Fruit fly (Drosophila melanogaster) Kc167 (cell line): ENCODE data around the gene DNAlig3.

Experiments used
- Myc ChIP-seq: fragments of >200 bp; optimal IDR thresholded peaks from 2 replicates; lab custom pipeline; 2017; ENCODE audit warnings: missing external identifiers
- Sin3A ChIP-seq: fragments of >200 bp; optimal IDR thresholded peaks from 2 replicates; lab custom pipeline; 2018; ENCODE audit warnings: missing external identifiers
- h ChIP-seq: fragments of >200 bp; optimal IDR thresholded peaks from 3 replicates; lab custom pipeline; 2018; ENCODE audit warnings: missing external identifiers
- insv ChIP-seq: fragments of >200 bp; optimal IDR thresholded peaks from 3 replicates; lab custom pipeline; 2018; ENCODE audit warnings: missing external identifiers
- psq ChIP-seq: fragments of >200 bp; optimal IDR thresholded peaks from 2 replicates; lab custom pipeline; 2017; ENCODE audit warnings: missing external identifiers
- ttk ChIP-seq: sonication (Bioruptor generic); optimal IDR thresholded peaks from 2 replicates; lab custom pipeline; 2017; ENCODE audit warnings: missing external identifiers

The DNAlig3 gene

DNA sequence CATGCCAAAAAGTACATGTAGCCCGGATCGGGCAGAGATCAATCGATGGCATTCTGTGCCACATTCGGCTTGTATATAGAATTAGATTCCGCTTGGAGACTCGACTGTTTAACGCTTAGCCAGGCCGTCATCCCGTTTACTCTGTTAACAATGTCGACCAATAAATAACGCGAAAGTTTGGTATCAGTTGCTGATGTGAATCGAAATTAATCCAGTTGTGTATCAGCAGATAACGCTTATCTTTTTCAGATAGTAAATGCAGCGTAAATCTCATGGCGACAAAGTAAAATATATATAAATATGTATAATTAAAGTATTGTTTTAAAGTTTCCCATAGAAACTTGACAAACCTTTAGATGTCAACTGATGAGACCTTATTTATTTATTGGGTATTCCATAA, 9.8 kb upstream of the DNAlig3 start:
- TF ChIP-seq Myc (lab: Kevin White, UChicago) (no peak), h (lab: Kevin White, UChicago) (no peak), psq (lab: Kevin White, UChicago) (no peak), insv (lab: Kevin White, UChicago) (no peak), Sin3A (no peak), ttk (no peak)

DNA sequence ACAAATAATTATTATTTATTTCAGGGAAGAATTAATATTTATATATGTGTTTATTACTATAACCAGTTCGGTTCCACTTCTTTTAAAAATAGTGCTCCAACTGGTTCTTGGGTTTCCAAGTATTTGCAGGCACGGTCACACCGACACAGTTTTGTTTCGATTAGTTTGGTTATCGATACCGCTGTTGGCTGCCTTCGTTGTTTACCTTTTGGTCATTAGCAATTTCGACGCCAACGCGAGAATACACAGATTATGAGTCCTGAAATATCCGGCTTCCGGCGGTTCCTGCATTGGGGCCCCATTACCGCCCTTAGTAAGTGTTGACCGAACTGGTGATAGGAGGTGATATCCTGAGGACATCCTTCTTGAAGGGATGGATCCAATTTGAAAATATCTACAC, 6.5 kb upstream of the DNAlig3 start, which contains the start of gene CG5196:
Gene CG5196, plus strand, starts transcription at position 157 of the 400 bp plus-strand sequence.
- TF ChIP-seq Myc (lab: Kevin White, UChicago) (no peak), psq (lab: Kevin White, UChicago) (no peak), insv (lab: Kevin White, UChicago) (no peak), h (lab: Kevin White, UChicago) (no peak), ttk (no peak), Sin3A (no peak)

DNA sequence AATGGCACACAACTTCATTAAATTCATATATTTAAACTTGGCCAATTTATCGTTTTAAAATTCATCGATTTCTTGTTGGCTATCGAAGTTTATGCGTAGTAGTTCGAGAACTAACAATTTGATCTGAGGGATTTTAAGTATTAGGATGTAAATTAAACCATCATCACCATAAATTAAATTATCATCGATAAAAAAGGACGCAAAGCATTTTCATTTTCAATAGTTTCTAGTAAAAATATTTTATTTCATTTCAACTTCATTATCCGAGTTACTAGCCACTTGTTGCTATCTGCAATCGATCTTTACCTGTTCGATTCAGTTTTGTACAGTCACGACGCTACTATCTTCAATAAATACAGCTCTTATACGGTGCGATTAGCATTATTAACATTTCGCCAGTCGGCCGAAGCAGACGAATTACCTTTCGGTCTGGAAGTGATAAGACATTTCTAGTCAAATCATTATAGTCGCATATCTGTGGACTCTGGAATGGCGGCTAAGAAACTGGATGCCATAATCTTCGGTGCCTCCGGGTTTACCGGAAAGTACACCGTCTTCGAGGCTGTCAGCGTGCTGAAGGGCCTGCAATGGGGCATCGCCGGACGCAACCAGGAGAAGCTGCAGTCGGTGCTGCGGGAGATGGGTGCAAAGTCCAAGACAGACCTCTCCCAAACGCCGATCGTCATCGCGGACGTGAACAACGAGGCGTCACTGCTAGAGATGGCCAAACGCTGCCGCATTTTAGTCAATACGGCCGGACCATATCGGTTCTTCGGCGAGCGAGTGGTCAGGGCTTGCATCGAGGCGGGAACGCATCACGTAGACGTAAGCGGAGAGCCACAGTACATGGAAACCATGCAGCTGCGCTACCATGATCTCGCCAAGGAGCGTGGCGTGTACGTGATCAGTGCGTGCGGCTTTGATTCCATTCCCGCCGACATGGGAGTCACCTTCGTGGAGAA, 4.9 kb upstream of the DNAlig3 start, which contains the start of gene CG5167:
Gene CG5167, plus strand, starts transcription at position 298 of the 962 bp plus-strand sequence.
- TF ChIP-seq Sin3A = no peak
- TF ChIP-seq insv (lab: Kevin White, UChicago) = no peak
- no peak for TF ChIP-seq Myc (lab: Kevin White, UChicago)
- no peak for TF ChIP-seq h (lab: Kevin White, UChicago)
- TF ChIP-seq psq (lab: Kevin White, UChicago) = no peak
- no peak for TF ChIP-seq ttk

DNA sequence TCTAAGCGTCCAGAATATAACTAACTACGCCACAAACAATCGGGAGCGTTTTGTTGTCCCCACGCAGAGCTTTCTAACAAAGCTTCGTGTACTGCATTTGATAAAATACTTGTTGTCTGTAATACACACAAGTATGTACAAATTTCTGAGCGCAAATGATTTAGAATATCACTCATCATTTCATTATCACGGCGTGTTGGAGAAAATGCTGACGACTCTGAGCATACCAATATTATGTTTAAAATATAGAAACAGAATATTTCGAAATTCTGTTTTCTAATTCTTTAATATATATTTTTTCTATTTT, 4.2 kb upstream of the DNAlig3 start, which contains the start of gene Cyp9f2:
Gene Cyp9f2, minus strand, starts transcription at position 101 of the 307 bp plus-strand sequence.
- TF ChIP-seq Myc (lab: Kevin White, UChicago) (no peak), Sin3A (no peak), h (lab: Kevin White, UChicago) (no peak), insv (lab: Kevin White, UChicago) (no peak), ttk (no peak)

DNA sequence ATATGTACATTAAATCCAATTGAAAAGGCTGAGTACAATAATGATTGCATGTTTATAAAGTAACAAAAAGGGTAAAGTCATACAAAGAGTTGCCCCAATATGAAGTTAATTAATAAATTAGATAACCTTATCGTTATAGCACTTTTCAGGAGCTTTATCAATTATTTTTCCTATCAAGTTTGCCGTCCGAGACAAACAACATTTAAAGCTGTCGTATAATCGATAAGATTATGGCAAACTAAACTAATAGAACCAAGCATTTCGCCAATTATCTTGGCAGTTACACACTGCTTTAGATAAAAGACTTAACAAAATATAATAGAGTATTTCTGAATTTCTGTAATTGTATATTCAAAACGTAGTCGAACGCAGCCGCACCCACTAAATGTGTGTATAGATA, 3.5 kb upstream of the DNAlig3 start:
- TF ChIP-seq Myc (lab: Kevin White, UChicago) (no peak), Sin3A (no peak), h (lab: Kevin White, UChicago) (no peak), insv (lab: Kevin White, UChicago) (no peak), psq (lab: Kevin White, UChicago) (no peak), ttk (no peak)

DNA sequence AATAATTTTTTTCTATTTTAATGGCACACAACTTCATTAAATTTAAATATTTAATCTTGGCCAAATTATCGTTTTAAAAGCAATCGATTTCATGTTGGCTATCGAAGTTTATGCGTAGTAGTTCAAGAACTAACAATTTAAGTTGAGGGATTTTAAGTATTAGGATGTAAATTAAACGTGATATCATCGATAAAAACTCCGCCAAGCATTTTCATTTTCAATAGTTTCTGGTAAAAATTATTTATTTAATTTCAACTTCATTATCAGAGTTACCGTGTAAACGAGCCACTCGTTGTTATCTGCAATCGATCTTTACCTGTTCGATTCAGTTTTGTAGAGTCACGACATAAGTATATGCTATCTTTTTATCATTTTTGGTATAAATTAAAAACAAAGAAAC, 1.3 kb upstream of the DNAlig3 start:
- no peak for TF ChIP-seq psq (lab: Kevin White, UChicago)
- TF ChIP-seq insv (lab: Kevin White, UChicago) = no peak
- no peak for TF ChIP-seq ttk
- no peak for TF ChIP-seq Myc (lab: Kevin White, UChicago)
- no peak for TF ChIP-seq h (lab: Kevin White, UChicago)
- no peak for TF ChIP-seq Sin3A

DNA sequence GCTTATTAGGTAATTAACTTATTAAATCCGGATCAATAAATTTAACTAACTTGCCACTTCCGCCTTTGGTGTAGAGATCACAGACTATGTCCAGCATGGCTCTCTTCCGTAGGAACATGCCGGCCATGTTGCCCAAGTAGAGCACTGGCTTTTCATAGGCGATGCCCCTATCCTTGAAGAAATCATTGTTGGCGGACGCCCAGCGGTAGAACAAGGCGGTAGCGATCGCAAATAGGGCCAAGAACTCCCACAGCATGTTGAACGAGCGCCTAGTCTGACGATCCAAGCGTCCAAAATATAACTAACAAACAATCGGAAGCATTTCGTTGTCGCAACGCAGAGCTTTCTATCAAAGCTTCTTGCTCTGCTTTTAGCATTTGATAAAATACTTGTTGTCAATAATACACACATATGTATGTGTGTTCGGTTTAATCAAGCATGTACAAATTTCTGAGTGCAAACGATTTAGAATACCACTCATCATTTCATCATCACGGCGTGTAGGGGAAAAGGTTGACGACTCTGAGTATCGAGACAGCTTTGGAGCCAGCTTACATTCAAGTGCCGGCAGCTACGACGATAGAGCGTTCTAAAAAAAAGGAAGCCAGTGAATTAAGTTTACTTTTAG, 2.9 kb downstream of the DNAlig3 start, which contains the start of gene Cyp9f3:
Gene Cyp9f3, minus strand, starts transcription at position 310 of the 628 bp plus-strand sequence.
- TF ChIP-seq psq (lab: Kevin White, UChicago) = no peak
- no peak for TF ChIP-seq ttk
- TF ChIP-seq h (lab: Kevin White, UChicago) = no peak
- TF ChIP-seq Sin3A = no peak
- no peak for TF ChIP-seq Myc (lab: Kevin White, UChicago)
- TF ChIP-seq insv (lab: Kevin White, UChicago) = no peak

DNA sequence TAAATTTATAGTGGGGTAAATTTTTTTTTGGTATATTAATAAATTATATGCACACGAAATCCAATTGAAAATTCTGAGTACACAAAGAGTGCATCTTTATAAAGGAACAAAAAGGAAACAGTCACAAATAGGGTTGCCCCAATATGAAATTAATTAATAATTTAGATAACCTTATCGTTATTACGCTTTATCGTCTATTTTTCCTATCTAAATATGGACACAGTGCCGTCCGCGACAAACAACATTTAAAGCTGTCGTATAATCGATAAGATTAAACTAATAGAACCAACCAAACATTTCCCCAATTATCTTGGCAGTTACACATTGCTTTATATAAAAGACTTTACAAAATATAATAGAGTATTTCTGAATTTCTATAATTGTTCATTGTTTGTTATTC, 3.6 kb downstream of the DNAlig3 start:
- TF ChIP-seq Sin3A (no peak), h (lab: Kevin White, UChicago) (no peak), Myc (lab: Kevin White, UChicago) (no peak), psq (lab: Kevin White, UChicago) (no peak), insv (lab: Kevin White, UChicago) (no peak), ttk (no peak)

DNA sequence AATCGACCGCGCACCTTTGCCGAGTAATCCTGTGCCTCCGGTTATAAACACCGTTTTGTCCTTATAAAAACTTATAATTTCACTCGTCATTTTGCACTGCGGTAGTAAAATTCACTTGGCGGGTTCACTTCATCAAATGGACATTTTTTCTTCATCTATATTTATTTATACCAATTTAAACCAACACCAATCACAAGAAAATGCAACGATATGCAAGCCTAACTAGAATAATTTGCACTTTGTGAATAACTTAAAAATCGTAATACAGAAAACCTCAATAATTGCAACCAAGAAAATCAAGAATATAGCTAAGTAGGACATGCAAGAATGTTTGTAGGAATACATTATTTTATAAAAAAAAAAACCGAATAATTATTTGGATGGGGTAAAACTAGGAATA, 5.8 kb downstream of the DNAlig3 start, which contains the start of the genes CG10096 and CG10097:
Gene CG10096, minus strand, starts transcription at position 101 of the 400 bp plus-strand sequence.
Gene CG10097, minus strand, starts transcription at position 101 of the 400 bp plus-strand sequence.
- TF ChIP-seq ttk (no peak), h (lab: Kevin White, UChicago) (no peak), Myc (lab: Kevin White, UChicago) (no peak), psq (lab: Kevin White, UChicago) (no peak), Sin3A (no peak)

DNA sequence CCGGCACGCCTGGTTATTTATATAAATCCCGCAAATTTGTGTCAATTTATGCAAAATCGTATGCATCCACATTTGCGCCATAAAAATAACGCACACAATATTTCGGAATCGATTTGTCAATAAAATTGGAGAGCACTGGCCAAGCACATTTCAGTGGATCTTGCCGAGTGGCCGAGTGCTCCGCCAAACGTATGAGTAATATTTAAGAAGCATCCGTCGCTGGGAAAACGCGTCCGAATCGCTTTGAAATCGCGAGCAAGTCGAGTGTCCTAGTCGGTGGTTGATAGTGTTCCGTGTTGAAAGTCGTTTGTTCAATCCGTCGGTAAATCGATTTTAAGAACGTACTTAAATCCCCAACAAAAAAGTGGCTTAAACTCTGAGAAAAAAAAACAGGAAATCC, 14.7 kb downstream of the DNAlig3 start, which contains the start of gene CG33098:
Gene CG33098, plus strand, starts transcription at position 224 of the 400 bp plus-strand sequence.
- TF ChIP-seq Sin3A = no peak
- no peak for TF ChIP-seq psq (lab: Kevin White, UChicago)
- no peak for TF ChIP-seq h (lab: Kevin White, UChicago)
- no peak for TF ChIP-seq insv (lab: Kevin White, UChicago)
- no peak for TF ChIP-seq ttk
- TF ChIP-seq Myc (lab: Kevin White, UChicago) = no peak

DNA sequence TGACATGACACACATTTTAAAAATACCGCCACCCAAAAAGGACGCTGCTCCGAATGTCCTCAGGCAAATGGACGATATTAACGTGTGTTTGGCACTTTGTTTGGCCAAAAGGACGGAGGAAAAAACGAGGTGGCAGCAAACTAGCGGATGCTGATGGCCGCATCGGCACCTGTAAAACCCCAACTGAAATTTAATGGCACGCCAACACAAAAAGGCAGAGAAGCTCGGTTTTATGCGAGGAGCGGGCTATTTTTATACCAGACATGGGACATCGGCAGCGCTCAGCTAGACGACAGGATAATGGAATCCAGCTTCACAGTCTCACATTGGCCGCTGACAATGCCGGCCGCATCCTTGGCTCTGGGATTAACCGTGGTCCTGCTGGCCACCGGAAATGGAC, 15.7 kb downstream of the DNAlig3 start, which contains the start of gene Sol1:
Gene Sol1, plus strand, starts transcription at position 301 of the 400 bp plus-strand sequence.
- no peak for TF ChIP-seq h (lab: Kevin White, UChicago)
- no peak for TF ChIP-seq psq (lab: Kevin White, UChicago)
- no peak for TF ChIP-seq Myc (lab: Kevin White, UChicago)
- no peak for TF ChIP-seq Sin3A
- TF ChIP-seq ttk = no peak
- TF ChIP-seq insv (lab: Kevin White, UChicago) = no peak
